Worm (Caenorhabditis elegans): ENCODE results near the gene glb-14.

DNA sequence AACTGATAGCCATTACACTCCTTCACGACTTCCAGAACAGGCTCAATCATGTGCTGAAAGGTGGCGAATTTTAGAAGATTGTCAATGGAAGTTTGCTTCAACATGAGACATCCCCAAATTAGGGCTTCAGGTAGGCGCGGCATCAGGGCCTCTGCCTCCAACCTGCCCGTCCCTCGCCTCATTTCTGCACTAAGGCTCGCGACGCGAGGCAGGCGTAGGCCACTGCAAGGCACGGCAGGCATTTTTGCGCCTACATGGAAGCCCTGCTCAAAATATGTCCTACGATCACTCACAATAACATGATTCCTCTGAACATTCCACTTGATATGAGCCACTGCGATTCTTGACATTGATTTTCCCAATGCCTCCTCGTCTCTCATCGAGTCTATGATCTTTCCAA is 1.5 kb downstream of the glb-14 start:
- TF ChIP-seq attf-4 (tag; optimal IDR thresholded peaks at IDR 0.05) (no peak), dve-1 (tag; optimal IDR thresholded peaks at IDR 0.05; ENCODE audit: insufficient read depth) (no peak)
